Worm (Caenorhabditis elegans) whole organism, late embryonic: Measurements from ENCODE around the gene C24F3.2.

Experiments used
- ceh-9 ChIP-seq: sonication (generic microtip); optimal IDR thresholded peaks from 2 replicates; lab custom pipeline; 2016; ENCODE audit warnings: mild to moderate bottlenecking, missing genetic modification characterization, inconsistent platforms, missing compliant biosample characterization
- elt-2 ChIP-seq: sonication (generic microtip); optimal IDR thresholded peaks from 2 replicates; lab custom pipeline; 2016; ENCODE audit warnings: missing genetic modification reagents, missing genetic modification characterization, missing compliant biosample characterization
- hlh-6 ChIP-seq: sonication (generic microtip); optimal IDR thresholded peaks from 2 replicates; lab custom pipeline; 2016; ENCODE audit warnings: missing genotype, missing genetic modification characterization, missing compliant biosample characterization

ce11 chrIV:10214811-10215210 lies 7.5 kb upstream of the C24F3.2 start, which contains the start of gene abt-1:
- TF ChIP-seq hlh-6 (tag; lab: Kevin White, UChicago) (no peak), ceh-9 (tag; lab: Kevin White, UChicago) (no peak), elt-2 (no peak)
